Worm (Caenorhabditis elegans): Measurements from ENCODE around the gene czw-1.
A peak's percentile ranks its signal among the peaks of the same experiment; 100 is the strongest.

czw-1 gene

DNA sequence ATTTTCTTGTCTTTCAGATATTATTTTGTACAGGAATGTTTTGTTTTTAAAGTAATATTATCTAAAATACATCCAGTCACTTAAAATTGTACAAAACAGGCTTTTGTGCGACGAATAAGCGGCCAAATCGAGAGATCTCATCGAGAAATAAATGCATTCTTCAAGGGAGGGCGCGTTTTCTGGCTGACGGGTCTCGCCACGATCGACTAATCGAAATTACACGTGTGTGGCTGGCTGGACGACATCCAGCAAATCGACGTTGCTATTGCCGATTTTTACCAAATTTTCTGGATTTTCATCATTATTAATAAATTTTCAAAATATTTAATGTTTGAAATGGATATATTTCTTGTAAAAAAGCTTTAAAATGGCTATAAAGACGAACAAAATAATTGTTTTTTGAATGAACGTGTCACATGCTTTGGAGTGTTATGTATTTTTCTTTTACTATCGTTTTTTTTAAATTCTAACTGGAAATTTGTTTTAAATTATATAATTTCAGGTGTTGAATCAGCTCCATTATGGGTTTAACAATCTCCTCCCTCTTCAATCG, 35.5 kb upstream of the czw-1 start, which contains the start of gene arf-5:
arf-5 (plus strand) TSS at position 503 of the 553 bp plus-strand sequence.
- TF ChIP-seq nhr-10 (tag; optimal IDR thresholded peaks at IDR 0.05), result no peak
- TF ChIP-seq T20F7.1 (GFP tag; optimal IDR thresholded peaks at IDR 0.05), result peak; percentile 33
- TF ChIP-seq daf-16 (GFP tag; optimal IDR thresholded peaks at IDR 0.05), result no peak
- peak; percentile 17 for TF ChIP-seq daf-16 (tag; optimal IDR thresholded peaks at IDR 0.05)
- TF ChIP-seq hlh-11 (tag; optimal IDR thresholded peaks at IDR 0.05), result peak; percentile 31
- TF ChIP-seq mxl-3 (GFP tag; optimal IDR thresholded peaks at IDR 0.05), result peak; percentile 85
- no peak for TF ChIP-seq pqm-1 (tag; optimal IDR thresholded peaks at IDR 0.05)
- peak in 1 of 2 experiments; percentile 61 for TF ChIP-seq lsy-2 (tag; optimal IDR thresholded peaks at IDR 0.05)
- TF ChIP-seq nhr-6 (tag; optimal IDR thresholded peaks at IDR 0.05), result peak; percentile 2
- TF ChIP-seq nhr-77 (tag; optimal IDR thresholded peaks at IDR 0.05), result no peak
- TF ChIP-seq dpl-1 (GFP tag; optimal IDR thresholded peaks at IDR 0.05), result peak; percentile 42
- TF ChIP-seq dve-1 (tag; optimal IDR thresholded peaks at IDR 0.05; ENCODE audit: insufficient read depth), result peak; percentile 40
- 0 out of 2 replicates have a peak, but pooled peaks have one; percentile 7 for TF ChIP-seq hmg-1.1 (GFP tag; IDR thresholded peaks at IDR 0.05)
- TF ChIP-seq mdl-1 (tag; optimal IDR thresholded peaks at IDR 0.05), result peak in 1 of 2 experiments; percentile 82
- TF ChIP-seq rbr-2 (tag; optimal IDR thresholded peaks at IDR 0.05), result peak; percentile 33
- TF ChIP-seq mep-1 (tag; optimal IDR thresholded peaks at IDR 0.05), result peak; percentile 53
- TF ChIP-seq zfp-2 (tag; optimal IDR thresholded peaks at IDR 0.05), result no peak
- TF ChIP-seq hlh-30 (tag; optimal IDR thresholded peaks at IDR 0.05; ENCODE audit: insufficient read depth), result peak; percentile 64

- no peak for TF ChIP-seq hlh-11 (tag; optimal IDR thresholded peaks at IDR 0.05)
- peak in 1 of 2 experiments; percentile 3 for TF ChIP-seq mdl-1 (tag; optimal IDR thresholded peaks at IDR 0.05)
- no peak for TF ChIP-seq nhr-28 (tag; optimal IDR thresholded peaks at IDR 0.05)
- TF ChIP-seq spr-1 (tag; optimal IDR thresholded peaks at IDR 0.05), result no peak
- no peak for TF ChIP-seq nhr-237 (tag; optimal IDR thresholded peaks at IDR 0.05)
- peak in 1 of 2 experiments; percentile 45 for TF ChIP-seq unc-62 (GFP tag; optimal IDR thresholded peaks at IDR 0.05 in 1 of 2)
- TF ChIP-seq unc-62 (tag; optimal IDR thresholded peaks at IDR 0.05), result no peak
- peak; percentile 87 for TF ChIP-seq aha-1 (tag)
These were observed 33.0 kb upstream of the czw-1 start, which contains the start of gene unc-24 for ce11 chrIV:7979588-7979987. Gene unc-24 (plus strand): TSS chrIV:7979870.

DNA sequence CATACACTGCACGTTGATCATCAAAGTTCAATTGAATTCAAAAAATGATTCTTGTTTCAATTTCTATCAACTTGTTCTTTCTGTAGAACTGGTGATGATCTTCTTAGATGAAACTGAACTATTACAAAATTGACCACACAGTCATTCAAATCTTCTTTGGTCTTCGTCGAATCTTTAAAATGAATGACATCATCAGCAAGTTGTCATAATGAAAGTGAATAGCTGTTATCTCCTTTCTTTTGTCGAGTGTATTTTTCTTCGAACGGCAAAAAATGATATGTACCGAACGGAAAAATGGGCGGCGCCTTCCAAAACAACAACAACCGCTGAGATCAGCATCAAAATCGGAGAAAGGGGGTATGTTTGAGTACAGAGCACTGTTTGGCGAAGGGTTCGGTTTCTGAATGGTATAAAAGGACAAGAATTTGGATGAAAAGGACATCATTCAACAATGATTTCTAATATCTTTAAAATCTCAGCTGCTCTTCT, 30.9 kb upstream of the czw-1 start, which contains the start of gene ora-1:
ora-1 (plus strand) TSS at position 439 of the 489 bp plus-strand sequence.
- TF ChIP-seq ceh-28 (tag; optimal IDR thresholded peaks at IDR 0.05) (no peak), daf-16 (GFP tag; optimal IDR thresholded peaks at IDR 0.05) (no peak), daf-16 (tag; optimal IDR thresholded peaks at IDR 0.05) (no peak), R02D3.7 (tag; optimal IDR thresholded peaks at IDR 0.05) (no peak), dmd-9 (GFP tag; IDR thresholded peaks at IDR 0.05) (no peak), F49E8.2 (tag; optimal IDR thresholded peaks at IDR 0.05; ENCODE audit: borderline replicate concordance) (no peak), nhr-28 (tag; optimal IDR thresholded peaks at IDR 0.05) (no peak), unc-62 (GFP tag; optimal IDR thresholded peaks at IDR 0.05 in 1 of 2) (peak in 1 of 2 experiments; percentile 14), unc-62 (tag; optimal IDR thresholded peaks at IDR 0.05) (no peak), aha-1 (tag) (peak; percentile 49)

DNA sequence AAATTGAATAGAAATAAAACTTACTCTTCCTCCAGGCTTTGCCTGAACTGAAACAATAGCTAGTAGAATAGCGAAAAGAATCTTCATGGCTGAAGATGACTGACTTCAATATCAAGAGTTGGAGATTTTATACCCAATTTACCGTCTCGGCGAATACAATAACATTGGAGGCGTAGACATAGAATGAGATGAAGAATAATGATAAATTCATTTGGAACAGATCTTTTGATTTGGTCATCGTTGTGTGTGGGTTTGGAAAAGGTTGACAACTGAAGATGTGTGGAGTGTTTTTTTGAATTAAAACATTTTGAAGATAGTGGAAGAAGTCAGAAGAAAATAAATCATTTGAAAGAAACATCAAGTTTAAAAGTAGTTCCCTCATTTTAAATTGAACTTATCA, 29.6 kb upstream of the czw-1 start, which contains the start of gene F57H12.6:
F57H12.6 (minus strand) TSS at position 101 of the 400 bp plus-strand sequence.
- TF ChIP-seq aha-1 (tag) (peak; percentile 84), hmg-1.1 (GFP tag; IDR thresholded peaks at IDR 0.05) (no peak)

DNA sequence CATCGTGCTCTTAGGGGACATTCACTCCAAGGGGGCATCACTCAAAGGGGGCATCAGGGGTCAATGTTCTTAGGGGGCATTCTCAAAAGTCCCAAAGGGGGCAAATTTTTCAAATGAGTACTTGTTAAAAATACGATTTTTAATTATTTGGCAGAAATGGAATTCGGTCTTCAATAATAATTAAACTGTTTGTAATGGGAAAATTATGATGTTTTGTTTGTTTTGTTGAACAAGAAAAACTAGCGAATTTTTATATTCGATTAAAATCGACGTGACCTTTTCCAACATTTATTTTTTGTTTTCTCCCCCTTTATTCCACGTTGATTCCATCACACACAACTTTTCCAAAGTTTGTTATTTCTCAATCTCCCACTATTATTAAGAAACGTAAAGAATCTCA, 20.4 kb upstream of the czw-1 start, which contains the start of gene F57H12.5:
F57H12.5 (plus strand) TSS at position 301 of the 400 bp plus-strand sequence.
- TF ChIP-seq mes-2 (tag; optimal IDR thresholded peaks at IDR 0.05; ENCODE audit: poor library complexity, severe bottlenecking) (no peak), madf-5 (GFP tag; IDR thresholded peaks at IDR 0.05) (no peak), mdt-29 (GFP tag; IDR thresholded peaks at IDR 0.05) (no peak), zip-2 (tag; optimal IDR thresholded peaks at IDR 0.05) (no peak), sdz-12 (GFP tag; optimal IDR thresholded peaks at IDR 0.05) (no peak), dmd-9 (GFP tag; IDR thresholded peaks at IDR 0.05) (no peak), set-16 (GFP tag; IDR thresholded peaks at IDR 0.05) (no peak), ama-1 (optimal IDR thresholded peaks at IDR 0.05) (no peak), R02D3.7 (tag; optimal IDR thresholded peaks at IDR 0.05) (no peak), zip-11 (GFP tag; IDR thresholded peaks at IDR 0.05) (no peak), tra-1 (GFP tag; IDR thresholded peaks at IDR 0.05) (no peak), egl-43 (GFP tag; IDR thresholded peaks at IDR 0.05) (no peak), nhr-48 (tag; optimal IDR thresholded peaks at IDR 0.05) (no peak), saeg-2 (GFP tag; IDR thresholded peaks at IDR 0.05) (no peak)

Data from whole organism, L4 larva.